Fruit fly (Drosophila melanogaster) whole organism, pupa: Measurements from ENCODE around the gene CG31253.
A peak's percentile ranks its signal among the peaks of the same experiment; 100 is the strongest.

Experiments used
- CG12605 ChIP-seq: fragments of 200-800 bp; sonication (Bioruptor generic); IDR thresholded peaks from 2 replicates; pipeline ENCODE4 v1.3.6; 2022; ENCODE audit warnings: missing biosample characterization, missing genetic modification characterization
- CG13204 ChIP-seq: fragments of 200-800 bp; sonication (Bioruptor generic); optimal IDR thresholded peaks from 2 replicates; lab custom pipeline; 2018; ENCODE audit warnings: missing biosample characterization, mild to moderate bottlenecking, missing genetic modification characterization, moderate library complexity
- CG14655 ChIP-seq: fragments of 200-800 bp; sonication (Bioruptor generic); optimal IDR thresholded peaks from 3 replicates; lab custom pipeline; 2017; ENCODE audit warnings: mild to moderate bottlenecking, missing biosample characterization, missing genetic modification reagents, missing genetic modification characterization
- CG34367 ChIP-seq: fragments of 200-800 bp; sonication (Bioruptor generic); optimal IDR thresholded peaks from 2 replicates; lab custom pipeline; 2018; ENCODE audit warnings: missing biosample characterization, mild to moderate bottlenecking, missing genetic modification characterization
- CG4496 ChIP-seq: fragments of 200-800 bp; sonication (Bioruptor generic); IDR thresholded peaks from 3 replicates; pipeline ENCODE4 v1.3.6; 2022; ENCODE audit warnings: missing biosample characterization, missing genetic modification characterization
- CG9948 ChIP-seq: fragments of 200-800 bp; sonication (Bioruptor generic); optimal IDR thresholded peaks from 2 replicates; lab custom pipeline; 2018; ENCODE audit warnings: missing biosample characterization, mild to moderate bottlenecking, missing genetic modification characterization, moderate library complexity

DNA sequence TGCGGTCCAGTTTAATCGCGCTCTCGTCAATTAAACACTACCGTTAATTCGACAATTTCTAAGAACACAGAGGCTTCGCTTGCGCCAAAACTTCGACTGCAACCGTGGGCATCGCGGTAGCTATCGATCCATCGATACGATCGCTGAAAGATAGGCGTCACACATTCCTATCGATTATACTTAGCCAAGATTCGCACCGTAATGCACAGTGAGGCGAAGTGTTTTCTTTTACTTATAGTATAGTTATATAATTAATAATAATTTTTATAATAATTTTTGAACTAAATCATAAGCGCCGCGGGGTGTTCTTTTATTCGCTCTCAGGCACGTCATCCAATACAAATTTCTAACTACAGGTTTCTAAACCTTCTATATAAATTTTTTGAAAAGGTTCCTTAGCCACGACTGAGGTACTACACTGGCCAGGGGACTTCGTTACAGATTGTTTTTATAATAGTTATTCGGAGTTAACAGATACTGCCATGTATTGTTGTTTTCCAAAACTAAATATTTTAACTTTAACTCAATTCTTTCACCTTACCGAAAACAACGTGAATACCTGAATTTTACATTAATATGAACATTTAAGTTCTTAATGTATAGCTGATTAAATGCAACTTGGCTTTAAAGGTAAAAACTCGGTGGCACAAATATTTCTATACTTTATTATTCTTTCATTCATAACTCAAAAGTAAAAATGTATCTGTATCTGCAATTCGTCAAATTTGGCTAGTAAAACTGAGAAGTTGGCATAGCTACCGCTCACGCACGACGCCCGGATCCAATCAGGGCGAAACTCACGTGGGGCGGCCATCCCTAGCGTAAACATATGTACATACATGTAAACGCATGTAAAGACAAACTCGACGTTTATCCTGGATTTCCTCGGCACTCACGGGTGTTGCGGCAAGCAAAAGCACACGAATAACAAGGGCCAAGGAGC lies 22.4 kb downstream of the CG31253 start, which contains the start of the genes NSD and BOD1:
- no peak for TF ChIP-seq CG13204
- peak; percentile 4 for TF ChIP-seq CG9948
- TF ChIP-seq CG12605: no peak
- TF ChIP-seq CG14655 (GFP tag; lab: Kevin White, UChicago): no peak
- TF ChIP-seq CG4496 (GFP tag; lab: Robert Waterston, UW): peak; percentile 46; the same call in 2 of the 3 replicates
- no peak for TF ChIP-seq CG34367 (tag; lab: Kevin White, UChicago)
